Worm (Caenorhabditis elegans) whole organism, L4 larva: ENCODE results near the gene ceh-76.

ENCODE experiments used
- F37D6.2 ChIP-seq: sonication (generic microtip); optimal IDR thresholded peaks from 2 replicates; lab custom pipeline; 2016; ENCODE audit warnings: mild to moderate bottlenecking, missing genetic modification characterization, missing compliant biosample characterization
- F44E2.7 ChIP-seq: fragments of 200-800 bp; sonication (Bioruptor generic); IDR thresholded peaks from 2 replicates; pipeline ENCODE4 v2.1.2; 2022; ENCODE audit warnings: missing genetic modification characterization, missing compliant biosample characterization
- T20F7.1 ChIP-seq: fragments of 200-800 bp; sonication (Bioruptor generic); optimal IDR thresholded peaks from 2 replicates; lab custom pipeline; 2018; ENCODE audit warnings: mild to moderate bottlenecking, missing genetic modification characterization, missing compliant biosample characterization
- T26A8.4 ChIP-seq: fragments of 200-800 bp; sonication (Bioruptor generic); IDR thresholded peaks from 2 replicates; pipeline ENCODE4 v1.3.6; 2022; ENCODE audit warnings: missing genetic modification characterization, missing compliant biosample characterization
- Y5F2A.4 ChIP-seq: fragments of 200-800 bp; sonication (Bioruptor generic); optimal IDR thresholded peaks from 2 replicates; lab custom pipeline; 2018; ENCODE audit warnings: mild to moderate bottlenecking, missing genetic modification characterization, missing compliant biosample characterization
- ZK337.2 ChIP-seq: fragments of 200-800 bp; sonication (Bioruptor generic); IDR thresholded peaks from 2 replicates; pipeline ENCODE4 v1.3.6; 2022; ENCODE audit warnings: missing genetic modification reagents, missing genetic modification characterization, missing compliant biosample characterization
- ZK546.5 ChIP-seq, 2 experiments: sonication (generic microtip); optimal IDR thresholded peaks; 2 replicates each; lab custom pipeline; 2017; ENCODE audit warnings: missing biosample characterization in 2 of 2, missing genetic modification characterization in 2 of 2
- aha-1 ChIP-seq: fragments of 150-350 bp; peaks from one replicate; lab custom pipeline; 2014; ENCODE audit warnings: missing biosample characterization, missing genetic modification characterization
- aly-2 ChIP-seq: sonication (generic microtip); optimal IDR thresholded peaks from 2 replicates; lab custom pipeline; 2018; ENCODE audit warnings: missing biosample characterization, missing genetic modification characterization
- ama-1 ChIP-seq: fragments of 150-350 bp; optimal IDR thresholded peaks from 2 replicates; lab custom pipeline; 2014; ENCODE audit warnings: inconsistent platforms, mixed read lengths
- attf-4 ChIP-seq: sonication (generic microtip); optimal IDR thresholded peaks from 3 replicates; lab custom pipeline; 2017; ENCODE audit warnings: missing biosample characterization, missing genetic modification characterization
- ceh-20 ChIP-seq: fragments of 200-800 bp; sonication (Bioruptor generic); IDR thresholded peaks from 2 replicates; pipeline ENCODE4 v1.3.6; 2022; ENCODE audit warnings: missing genetic modification reagents, missing genetic modification characterization, missing compliant biosample characterization
- daf-16 ChIP-seq, 3 experiments: sonication (generic microtip); optimal IDR thresholded peaks; 2 replicates each; lab custom pipeline; 2016 to 2017; ENCODE audit warnings: missing genetic modification characterization in 3 of 3, missing genetic modification reagents in 3 of 3, mild to moderate bottlenecking in 2 of 3, missing compliant biosample characterization in 2 of 3, missing biosample characterization in 1 of 3, moderate library complexity in 1 of 3
- daf-19 ChIP-seq: fragments of 200-800 bp; sonication (Bioruptor generic); conservative IDR thresholded peaks from 2 replicates; pipeline ENCODE4 v1.3.6; 2022; ENCODE audit warnings: missing genetic modification characterization, missing compliant biosample characterization
- daf-8 ChIP-seq: fragments of 200-800 bp; sonication (Bioruptor generic); IDR thresholded peaks from 2 replicates; pipeline ENCODE4 v1.3.6; 2022; ENCODE audit warnings: missing genetic modification characterization, missing compliant biosample characterization
- duxl-1 ChIP-seq: sonication (generic microtip); optimal IDR thresholded peaks from 2 replicates; lab custom pipeline; 2016; ENCODE audit warnings: mild to moderate bottlenecking, missing genetic modification characterization, moderate library complexity, missing compliant biosample characterization; ENCODE audit not compliant: poor library complexity
- egl-27 ChIP-seq: sonication (generic microtip); optimal IDR thresholded peaks from 3 replicates; lab custom pipeline; 2017; ENCODE audit warnings: missing biosample characterization, missing genetic modification reagents, missing genetic modification characterization
- gei-8 ChIP-seq: fragments of 200-800 bp; sonication (Bioruptor generic); optimal IDR thresholded peaks from 2 replicates; lab custom pipeline; 2018; ENCODE audit warnings: mild to moderate bottlenecking, missing genetic modification characterization, missing compliant biosample characterization
- hif-1 ChIP-seq, 2 experiments: sonication (generic microtip); optimal IDR thresholded peaks; 2 replicates each; lab custom pipeline; 2016 to 2017; ENCODE audit warnings: missing compliant biosample characterization in 2 of 2, missing genetic modification characterization in 2 of 2, missing genetic modification reagents in 2 of 2, missing genotype in 2 of 2, mild to moderate bottlenecking in 1 of 2
- hlh-11 ChIP-seq: fragments of 200-800 bp; sonication (Bioruptor generic); optimal IDR thresholded peaks from 2 replicates; lab custom pipeline; 2018; ENCODE audit warnings: mild to moderate bottlenecking, missing genetic modification characterization, missing compliant biosample characterization
- hmg-1.1 ChIP-seq: fragments of 200-800 bp; sonication (Bioruptor generic); IDR thresholded peaks from 2 replicates; pipeline ENCODE4 v1.3.6; 2022; ENCODE audit warnings: missing genetic modification reagents, missing genetic modification characterization, missing compliant biosample characterization
- jun-1 ChIP-seq: fragments of 150-350 bp; optimal IDR thresholded peaks from 2 replicates; lab custom pipeline; 2014; ENCODE audit warnings: missing biosample characterization, missing genetic modification reagents, missing genetic modification characterization
- lim-7 ChIP-seq: fragments of 200-800 bp; sonication (Bioruptor generic); IDR thresholded peaks from 2 replicates; pipeline ENCODE4 v1.3.6; 2022; ENCODE audit warnings: missing genetic modification characterization, missing compliant biosample characterization
- lin-1 ChIP-seq: fragments of 200-800 bp; sonication (Bioruptor generic); IDR thresholded peaks from 2 replicates; pipeline ENCODE4 v1.3.6; 2022; ENCODE audit warnings: missing genetic modification reagents, missing genetic modification characterization, missing compliant biosample characterization
- lin-29 ChIP-seq: fragments of 200-800 bp; sonication (Bioruptor generic); IDR thresholded peaks from 2 replicates; pipeline ENCODE4 v1.3.6; 2022; ENCODE audit warnings: missing genetic modification reagents, missing genetic modification characterization, missing compliant biosample characterization
- lin-38 ChIP-seq: fragments of 200-800 bp; sonication (Bioruptor generic); IDR thresholded peaks from 2 replicates; pipeline ENCODE4 v1.3.6; 2022; ENCODE audit warnings: missing genetic modification reagents, missing genetic modification characterization, missing compliant biosample characterization
- lsy-2 ChIP-seq, 2 experiments: fragments of 150-350 bp in 1 of 2; sonication (generic microtip) in 1 of 2; optimal IDR thresholded peaks; 2 replicates each; lab custom pipeline; 2014 to 2017; ENCODE audit warnings: missing biosample characterization in 2 of 2, missing genetic modification characterization in 2 of 2
- madf-5 ChIP-seq, 2 experiments: fragments of 200-800 bp; sonication (Bioruptor generic); IDR thresholded peaks; 2 replicates each; pipeline ENCODE4 v1.3.6; 2022; ENCODE audit warnings: missing compliant biosample characterization in 2 of 2, missing genetic modification characterization in 2 of 2
- nhr-10 ChIP-seq: fragments of 150-350 bp; optimal IDR thresholded peaks from 2 replicates; lab custom pipeline; 2014; ENCODE audit warnings: missing biosample characterization, missing genetic modification characterization
- nhr-102 ChIP-seq: sonication (generic microtip); optimal IDR thresholded peaks from 2 replicates; lab custom pipeline; 2016; ENCODE audit warnings: mild to moderate bottlenecking, missing genetic modification characterization, moderate library complexity, missing compliant biosample characterization
- nhr-111 ChIP-seq: fragments of 200-800 bp; sonication (Bioruptor generic); optimal IDR thresholded peaks from 2 replicates; lab custom pipeline; 2018; ENCODE audit warnings: mild to moderate bottlenecking, missing genetic modification characterization, missing compliant biosample characterization
- nhr-237 ChIP-seq: sonication (generic microtip); optimal IDR thresholded peaks from 2 replicates; lab custom pipeline; 2017; ENCODE audit warnings: missing biosample characterization, missing genetic modification characterization
- nhr-25 ChIP-seq: sonication (generic microtip); optimal IDR thresholded peaks from 2 replicates; lab custom pipeline; 2017; ENCODE audit warnings: missing genetic modification characterization, mild to moderate bottlenecking, missing compliant biosample characterization, antibody characterized with exemption, moderate library complexity, borderline replicate concordance; ENCODE audit not compliant: insufficient read depth
- nhr-28 ChIP-seq: fragments of 150-350 bp; optimal IDR thresholded peaks from 2 replicates; lab custom pipeline; 2014; ENCODE audit warnings: missing biosample characterization, missing genetic modification characterization
- nhr-41 ChIP-seq: fragments of 200-800 bp; sonication (Bioruptor generic); IDR thresholded peaks from 2 replicates; pipeline ENCODE4 v1.3.6; 2022; ENCODE audit warnings: missing genetic modification reagents, missing genetic modification characterization, missing compliant biosample characterization
- nhr-6 ChIP-seq: fragments of 150-350 bp; optimal IDR thresholded peaks from 2 replicates; lab custom pipeline; 2014; ENCODE audit warnings: missing biosample characterization, missing genetic modification characterization
- nhr-76 ChIP-seq: fragments of 150-350 bp; optimal IDR thresholded peaks from 2 replicates; lab custom pipeline; 2014; ENCODE audit warnings: missing biosample characterization, missing genetic modification characterization
- pha-4 ChIP-seq, 2 experiments: fragments of 150-350 bp in 1 of 2; fragments of 200-800 bp in 1 of 2; sonication (Bioruptor generic) in 1 of 2; IDR thresholded peaks in 1 of 2; optimal IDR thresholded peaks in 1 of 2; 2 replicates each; pipeline versions ENCODE4 v1.3.6 to Lab custom; 2014 to 2022; ENCODE audit warnings: missing genetic modification characterization in 2 of 2, missing genetic modification reagents in 2 of 2, missing biosample characterization in 1 of 2, missing compliant biosample characterization in 1 of 2
- pqm-1 ChIP-seq: sonication (generic microtip); optimal IDR thresholded peaks from 2 replicates; lab custom pipeline; 2017; ENCODE audit warnings: missing biosample characterization, missing genetic modification characterization
- rbr-2 ChIP-seq: sonication (generic microtip); optimal IDR thresholded peaks from 2 replicates; lab custom pipeline; 2016; ENCODE audit warnings: missing genotype, missing genetic modification characterization, missing compliant biosample characterization
- spr-1 ChIP-seq: sonication (generic microtip); optimal IDR thresholded peaks from 2 replicates; lab custom pipeline; 2016; ENCODE audit warnings: mild to moderate bottlenecking, missing genetic modification characterization, missing compliant biosample characterization
- tra-1 ChIP-seq: fragments of 200-800 bp; sonication (Bioruptor generic); IDR thresholded peaks from 2 replicates; pipeline ENCODE4 v1.3.6; 2022; ENCODE audit warnings: missing genetic modification reagents, missing genetic modification characterization, missing compliant biosample characterization
- unc-130 ChIP-seq: sonication (generic microtip); optimal IDR thresholded peaks from 2 replicates; lab custom pipeline; 2016; ENCODE audit warnings: missing genetic modification reagents, missing genetic modification characterization, missing compliant biosample characterization
- zag-1 ChIP-seq: fragments of 150-350 bp; optimal IDR thresholded peaks from 2 replicates; lab custom pipeline; 2014; ENCODE audit warnings: missing biosample characterization, missing genetic modification characterization
- zfp-3 ChIP-seq: fragments of 200-800 bp; sonication (Bioruptor generic); conservative IDR thresholded peaks from 2 replicates; pipeline ENCODE4 v1.3.6; 2022; ENCODE audit warnings: missing genetic modification reagents, missing genetic modification characterization, missing compliant biosample characterization

ceh-76 gene

ce11 chrV:7980993-7981595 lies 13.4 kb downstream of the ceh-76 start, which contains the start of gene F26D11.1:
Gene F26D11.1 (plus strand): TSS chrV:7981545.
- no peak for TF ChIP-seq nhr-111 (GFP tag; lab: Kevin White, UChicago)
- TF ChIP-seq gei-8 (GFP tag; lab: Kevin White, UChicago): no peak
- TF ChIP-seq daf-19 (GFP tag; lab: Robert Waterston, UW): no peak
- TF ChIP-seq daf-16 (GFP tag; optimal IDR thresholded peaks at IDR 0.05; lab: Kevin White, UChicago): no peak
- no peak for TF ChIP-seq daf-16 (tag; optimal IDR thresholded peaks at IDR 0.05; lab: Kevin White, UChicago)
- TF ChIP-seq lsy-2 (tag; optimal IDR thresholded peaks at IDR 0.05; lab: Kevin White, UChicago): no peak
- no peak for TF ChIP-seq hif-1 (tag; optimal IDR thresholded peaks at IDR 0.05; lab: Kevin White, UChicago)
- no peak for TF ChIP-seq aly-2 (tag; lab: Kevin White, UChicago)
- TF ChIP-seq duxl-1 (tag; lab: Kevin White, UChicago): no peak
- TF ChIP-seq nhr-237: no peak

- TF ChIP-seq daf-16 (GFP tag; optimal IDR thresholded peaks at IDR 0.05; lab: Kevin White, UChicago) (peak in 1 of 2 experiments; percentile 36), daf-16 (tag; optimal IDR thresholded peaks at IDR 0.05; lab: Kevin White, UChicago) (no peak), duxl-1 (tag; lab: Kevin White, UChicago) (no peak), ceh-20 (GFP tag; lab: Robert Waterston, UW) (0 out of 2 replicates have a peak, but pooled peaks have one; percentile 50), T20F7.1 (GFP tag; lab: Kevin White, UChicago) (no peak), daf-19 (GFP tag; lab: Robert Waterston, UW) (no peak), lin-1 (GFP tag; lab: Robert Waterston, UW) (no peak), nhr-237 (no peak), spr-1 (tag; lab: Kevin White, UChicago) (no peak), nhr-102 (no peak), T26A8.4 (GFP tag; lab: Robert Waterston, UW) (no peak), F44E2.7 (GFP tag; lab: Robert Waterston, UW) (no peak), pqm-1 (tag; lab: Kevin White, UChicago) (no peak), unc-130 (GFP tag; lab: Kevin White, UChicago) (no peak), aly-2 (tag; lab: Kevin White, UChicago) (no peak), jun-1 (tag; lab: Kevin White, UChicago) (no peak), nhr-111 (GFP tag; lab: Kevin White, UChicago) (no peak), aha-1 (peak; percentile 97), nhr-41 (no peak), lim-7 (GFP tag; lab: Robert Waterston, UW) (no peak), ZK546.5 (tag; optimal IDR thresholded peaks at IDR 0.05; lab: Kevin White, UChicago) (no peak), lin-38 (no peak), tra-1 (GFP tag; lab: Robert Waterston, UW) (0 out of 2 replicates have a peak, but pooled peaks have one; percentile 60), pha-4 (GFP tag; IDR thresholded peaks at IDR 0.05; lab: Robert Waterston, UW) (no peak), pha-4 (tag; optimal IDR thresholded peaks at IDR 0.05; lab: Kevin White, UChicago) (no peak), lin-29 (GFP tag; lab: Robert Waterston, UW) (no peak), hmg-1.1 (GFP tag; lab: Robert Waterston, UW) (0 out of 2 replicates have a peak, but pooled peaks have one; percentile 58), hif-1 (tag; optimal IDR thresholded peaks at IDR 0.05; lab: Kevin White, UChicago) (peak in 1 of 2 experiments; percentile 21), egl-27 (tag; lab: Kevin White, UChicago) (no peak), rbr-2 (tag; lab: Kevin White, UChicago) (peak; percentile 60), hlh-11 (tag; lab: Kevin White, UChicago) (peak; percentile 38), nhr-28 (tag; lab: Kevin White, UChicago) (no peak), attf-4 (no peak), F37D6.2 (tag; lab: Kevin White, UChicago) (peak; percentile 6), daf-8 (GFP tag; lab: Robert Waterston, UW) (no peak), madf-5 (GFP tag; IDR thresholded peaks at IDR 0.05; lab: Robert Waterston, UW) (no peak), zfp-3 (GFP tag; lab: Robert Waterston, UW) (no peak), nhr-6 (tag; lab: Kevin White, UChicago) (no peak), nhr-10 (no peak), zag-1 (tag; lab: Kevin White, UChicago) (no peak), nhr-76 (tag; lab: Kevin White, UChicago) (no peak), ZK337.2 (GFP tag; lab: Robert Waterston, UW) (no peak), ama-1 (lab: Kevin White, UChicago) (no peak), gei-8 (GFP tag; lab: Kevin White, UChicago) (no peak), nhr-25 (tag; lab: Kevin White, UChicago) (no peak), Y5F2A.4 (no peak)
Observed at ce11 chrV:7980370-7980987, 14.0 kb downstream of the ceh-76 start.
